Worm (Caenorhabditis elegans) whole organism, L2 larva: Measurements from ENCODE around the gene C10A4.9.

Experiments used
- F13H6.1 ChIP-seq: sonication (generic microtip); optimal IDR thresholded peaks from 2 replicates; lab custom pipeline; 2016; ENCODE audit warnings: missing genetic modification characterization, missing compliant biosample characterization
- R02D3.7 ChIP-seq: fragments of 150-350 bp; optimal IDR thresholded peaks from 2 replicates; lab custom pipeline; 2014; ENCODE audit warnings: missing biosample characterization, missing genetic modification characterization
- ZK546.5 ChIP-seq: sonication (generic microtip); optimal IDR thresholded peaks from 2 replicates; lab custom pipeline; 2017; ENCODE audit warnings: missing biosample characterization, missing genetic modification characterization
- alr-1 ChIP-seq: fragments of 150-350 bp; optimal IDR thresholded peaks from 2 replicates; lab custom pipeline; 2014; ENCODE audit warnings: missing biosample characterization, missing genetic modification characterization
- aly-2 ChIP-seq: fragments of 150-350 bp; optimal IDR thresholded peaks from 2 replicates; lab custom pipeline; 2014; ENCODE audit warnings: missing biosample characterization, missing genetic modification characterization
- ama-1 ChIP-seq: fragments of 150-350 bp; optimal IDR thresholded peaks from 2 replicates; lab custom pipeline; 2018; ENCODE audit warnings: inconsistent platforms
- blmp-1 ChIP-seq: sonication (generic microtip); optimal IDR thresholded peaks from 2 replicates; lab custom pipeline; 2017; ENCODE audit warnings: missing genetic modification characterization, mild to moderate bottlenecking, missing compliant biosample characterization, antibody characterized with exemption, moderate library complexity; ENCODE audit not compliant: insufficient read depth
- ceh-16 ChIP-seq: fragments of 150-350 bp; optimal IDR thresholded peaks from 2 replicates; lab custom pipeline; 2014; ENCODE audit warnings: missing biosample characterization, missing genetic modification characterization
- ceh-82 ChIP-seq: fragments of 150-350 bp; optimal IDR thresholded peaks from 2 replicates; lab custom pipeline; 2014; ENCODE audit warnings: missing biosample characterization, missing genetic modification characterization
- crh-2 ChIP-seq: sonication (generic microtip); optimal IDR thresholded peaks from 2 replicates; lab custom pipeline; 2017; ENCODE audit warnings: missing biosample characterization, missing genetic modification characterization
- dmd-4 ChIP-seq: sonication (generic microtip); optimal IDR thresholded peaks from 2 replicates; lab custom pipeline; 2017; ENCODE audit warnings: missing biosample characterization, missing genetic modification characterization
- egl-27 ChIP-seq: sonication (generic microtip); optimal IDR thresholded peaks from 3 replicates; lab custom pipeline; 2017; ENCODE audit warnings: missing biosample characterization, missing genetic modification reagents, missing genetic modification characterization
- elt-1 ChIP-seq: fragments of 150-350 bp; optimal IDR thresholded peaks from 2 replicates; lab custom pipeline; 2014; ENCODE audit warnings: missing biosample characterization, missing genetic modification characterization
- elt-3 ChIP-seq: sonication (generic microtip); optimal IDR thresholded peaks from 2 replicates; lab custom pipeline; 2017; ENCODE audit warnings: missing biosample characterization, missing genetic modification characterization
- fos-1 ChIP-seq: fragments of 150-350 bp; optimal IDR thresholded peaks from 2 replicates; lab custom pipeline; 2014; ENCODE audit warnings: missing biosample characterization, missing genetic modification characterization
- gmeb-1 ChIP-seq: fragments of 150-350 bp; optimal IDR thresholded peaks from 2 replicates; lab custom pipeline; 2014; ENCODE audit warnings: missing biosample characterization, missing genetic modification characterization
- lin-11 ChIP-seq: fragments of 150-350 bp; sonication (generic microtip); optimal IDR thresholded peaks from 2 replicates; lab custom pipeline; 2014; ENCODE audit warnings: missing biosample characterization, missing genetic modification characterization, inconsistent platforms, mixed read lengths
- lin-13 ChIP-seq: fragments of 150-350 bp; optimal IDR thresholded peaks from 2 replicates; lab custom pipeline; 2014; ENCODE audit warnings: missing biosample characterization, missing genetic modification reagents, missing genetic modification characterization
- lin-39 ChIP-seq: fragments of 150-350 bp; optimal IDR thresholded peaks from 2 replicates; lab custom pipeline; 2014; ENCODE audit warnings: missing biosample characterization, missing genetic modification reagents, missing genetic modification characterization
- lsy-2 ChIP-seq, 2 experiments: fragments of 150-350 bp in 1 of 2; sonication (generic microtip) in 1 of 2; optimal IDR thresholded peaks; 2 replicates each; lab custom pipeline; 2014 to 2017; ENCODE audit warnings: missing biosample characterization in 2 of 2, missing genetic modification characterization in 2 of 2
- mbf-1 ChIP-seq: sonication (generic microtip); optimal IDR thresholded peaks from 2 replicates; lab custom pipeline; 2017; ENCODE audit warnings: missing biosample characterization, missing genetic modification characterization
- nhr-10 ChIP-seq: sonication (generic microtip); optimal IDR thresholded peaks from 2 replicates; lab custom pipeline; 2017; ENCODE audit warnings: missing biosample characterization, missing genetic modification characterization
- nhr-12 ChIP-seq: fragments of 150-350 bp; optimal IDR thresholded peaks from 2 replicates; lab custom pipeline; 2014; ENCODE audit warnings: missing biosample characterization, missing genetic modification characterization
- nhr-129 ChIP-seq: fragments of 150-350 bp; optimal IDR thresholded peaks from 2 replicates; lab custom pipeline; 2014; ENCODE audit warnings: missing biosample characterization, missing genetic modification characterization
- nhr-23 ChIP-seq: fragments of 150-350 bp; optimal IDR thresholded peaks from 2 replicates; lab custom pipeline; 2014; ENCODE audit warnings: missing biosample characterization, missing genetic modification reagents, missing genetic modification characterization
- nhr-25 ChIP-seq: fragments of 150-350 bp; sonication (generic microtip); optimal IDR thresholded peaks from 3 replicates; lab custom pipeline; 2014; ENCODE audit warnings: missing biosample characterization, missing genetic modification characterization
- nhr-6 ChIP-seq: fragments of 150-350 bp; optimal IDR thresholded peaks from 2 replicates; lab custom pipeline; 2014; ENCODE audit warnings: missing biosample characterization, missing genetic modification characterization
- nhr-77 ChIP-seq: fragments of 150-350 bp; optimal IDR thresholded peaks from 2 replicates; lab custom pipeline; 2014; ENCODE audit warnings: missing biosample characterization, missing genetic modification characterization
- peb-1 ChIP-seq: fragments of 150-350 bp; optimal IDR thresholded peaks from 2 replicates; lab custom pipeline; 2014; ENCODE audit warnings: missing biosample characterization, missing genetic modification characterization
- sem-4 ChIP-seq: fragments of 150-350 bp; optimal IDR thresholded peaks from 2 replicates; lab custom pipeline; 2014; ENCODE audit warnings: missing biosample characterization, missing genetic modification reagents, missing genetic modification characterization
- skn-1 ChIP-seq: sonication (generic microtip); optimal IDR thresholded peaks from 2 replicates; lab custom pipeline; 2017; ENCODE audit warnings: missing biosample characterization, missing genetic modification characterization
- sma-3 ChIP-seq: sonication (generic microtip); optimal IDR thresholded peaks from 2 replicates; lab custom pipeline; 2016; ENCODE audit warnings: missing genetic modification reagents, missing genetic modification characterization, missing compliant biosample characterization
- sma-9 ChIP-seq, 2 experiments: fragments of 150-350 bp in 1 of 2; sonication (generic microtip) in 1 of 2; optimal IDR thresholded peaks; 2 replicates each; lab custom pipeline; 2014 to 2016; ENCODE audit warnings: missing genetic modification characterization in 2 of 2, mild to moderate bottlenecking in 1 of 2, missing biosample characterization in 1 of 2, missing compliant biosample characterization in 1 of 2, missing genetic modification reagents in 1 of 2, moderate library complexity in 1 of 2
- unc-39 ChIP-seq: fragments of 150-350 bp; optimal IDR thresholded peaks from 2 replicates; lab custom pipeline; 2014; ENCODE audit warnings: missing biosample characterization, missing genetic modification characterization
- unc-55 ChIP-seq: fragments of 150-350 bp; sonication (generic microtip); optimal IDR thresholded peaks from 3 replicates; lab custom pipeline; 2014; ENCODE audit warnings: missing biosample characterization, missing genetic modification reagents, missing genetic modification characterization
- unc-62 ChIP-seq: fragments of 150-350 bp; optimal IDR thresholded peaks from 2 replicates; lab custom pipeline; 2014; ENCODE audit warnings: missing biosample characterization, missing genetic modification reagents, missing genetic modification characterization
- zag-1 ChIP-seq: fragments of 150-350 bp; optimal IDR thresholded peaks from 2 replicates; lab custom pipeline; 2014; ENCODE audit warnings: missing biosample characterization, missing genetic modification characterization
- ztf-1 ChIP-seq: fragments of 200-800 bp; sonication (Bioruptor generic); conservative IDR thresholded peaks from 2 replicates; pipeline ENCODE4 v1.3.6; 2022; ENCODE audit warnings: missing genetic modification characterization, missing compliant biosample characterization
- ztf-11 ChIP-seq: sonication (generic microtip); optimal IDR thresholded peaks from 2 replicates; lab custom pipeline; 2017; ENCODE audit warnings: missing biosample characterization, missing genetic modification characterization

The C10A4.9 gene

ce11 chrX:7420571-7420970 lies at the start of gene C10A4.9:
C10A4.9 (plus strand) TSS chrX:7420871.
- TF ChIP-seq nhr-12 (tag; lab: Kevin White, UChicago): no peak
- no peak for TF ChIP-seq fos-1 (tag; lab: Kevin White, UChicago)
- no peak for TF ChIP-seq ceh-16 (tag; lab: Kevin White, UChicago)
- TF ChIP-seq F13H6.1: no peak
- no peak for TF ChIP-seq nhr-25 (tag; lab: Kevin White, UChicago)
- no peak for TF ChIP-seq egl-27 (tag; lab: Kevin White, UChicago)
- no peak for TF ChIP-seq ZK546.5
- no peak for TF ChIP-seq lin-39 (tag; lab: Kevin White, UChicago)
- TF ChIP-seq ceh-82 (tag; lab: Kevin White, UChicago): no peak
- no peak for TF ChIP-seq sma-9 (GFP tag; optimal IDR thresholded peaks at IDR 0.05; lab: Kevin White, UChicago)
- no peak for TF ChIP-seq sma-9 (tag; optimal IDR thresholded peaks at IDR 0.05; lab: Kevin White, UChicago)
- TF ChIP-seq nhr-6 (tag; lab: Kevin White, UChicago): no peak
- no peak for TF ChIP-seq unc-62

ce11 chrX:7371945-7372344 lies 48.7 kb upstream of the C10A4.9 start:
- TF ChIP-seq lin-11 (no peak), ceh-82 (tag; lab: Kevin White, UChicago) (no peak), fos-1 (tag; lab: Kevin White, UChicago) (no peak), egl-27 (tag; lab: Kevin White, UChicago) (no peak), R02D3.7 (no peak), mbf-1 (no peak), lin-13 (no peak), elt-1 (no peak), ZK546.5 (no peak), ztf-11 (tag; lab: Kevin White, UChicago) (no peak), blmp-1 (no peak), peb-1 (tag; lab: Kevin White, UChicago) (no peak), nhr-77 (tag; lab: Kevin White, UChicago) (no peak), elt-3 (tag; lab: Kevin White, UChicago) (no peak), nhr-10 (tag; lab: Kevin White, UChicago) (no peak), crh-2 (tag; lab: Kevin White, UChicago) (no peak), nhr-129 (tag; lab: Kevin White, UChicago) (no peak), sem-4 (no peak)

ce11 chrX:7376941-7377340 lies 43.7 kb upstream of the C10A4.9 start, which contains the start of gene npr-8:
npr-8 (plus strand) TSS chrX:7377302.
- no peak for TF ChIP-seq ceh-82 (tag; lab: Kevin White, UChicago)
- TF ChIP-seq zag-1 (tag; lab: Kevin White, UChicago): no peak
- TF ChIP-seq lin-13: no peak
- TF ChIP-seq ZK546.5: no peak
- TF ChIP-seq lsy-2 (tag; optimal IDR thresholded peaks at IDR 0.05; lab: Kevin White, UChicago): no peak
- TF ChIP-seq unc-62: no peak
- TF ChIP-seq unc-39: no peak
- no peak for TF ChIP-seq ceh-16 (tag; lab: Kevin White, UChicago)
- TF ChIP-seq ztf-1 (GFP tag; lab: Robert Waterston, UW): no peak
- TF ChIP-seq egl-27 (tag; lab: Kevin White, UChicago): no peak
- no peak for TF ChIP-seq R02D3.7
- TF ChIP-seq nhr-23: no peak
- no peak for TF ChIP-seq alr-1
- no peak for TF ChIP-seq sem-4
- no peak for TF ChIP-seq dmd-4 (tag; lab: Kevin White, UChicago)
- TF ChIP-seq skn-1 (tag; lab: Kevin White, UChicago): no peak
- TF ChIP-seq lin-11: no peak
- no peak for TF ChIP-seq blmp-1

- no peak for TF ChIP-seq F13H6.1
- no peak for TF ChIP-seq lsy-2 (tag; optimal IDR thresholded peaks at IDR 0.05; lab: Kevin White, UChicago)
- no peak for TF ChIP-seq gmeb-1 (tag; lab: Kevin White, UChicago)
- TF ChIP-seq ceh-82 (tag; lab: Kevin White, UChicago): no peak
- no peak for TF ChIP-seq egl-27 (tag; lab: Kevin White, UChicago)
- TF ChIP-seq nhr-6 (tag; lab: Kevin White, UChicago): no peak
- TF ChIP-seq ztf-11 (tag; lab: Kevin White, UChicago): no peak
- TF ChIP-seq crh-2 (tag; lab: Kevin White, UChicago): no peak
- TF ChIP-seq lin-11: no peak
- no peak for TF ChIP-seq peb-1 (tag; lab: Kevin White, UChicago)
- TF ChIP-seq ama-1 (lab: Kevin White, UChicago): no peak
- no peak for TF ChIP-seq unc-55 (GFP tag; lab: Kevin White, UChicago)
- no peak for TF ChIP-seq sma-9 (GFP tag; optimal IDR thresholded peaks at IDR 0.05; lab: Kevin White, UChicago)
- TF ChIP-seq sma-9 (tag; optimal IDR thresholded peaks at IDR 0.05; lab: Kevin White, UChicago): no peak
- no peak for TF ChIP-seq aly-2
- no peak for TF ChIP-seq nhr-25 (tag; lab: Kevin White, UChicago)
- no peak for TF ChIP-seq nhr-129 (tag; lab: Kevin White, UChicago)
- no peak for TF ChIP-seq ceh-16 (tag; lab: Kevin White, UChicago)
- TF ChIP-seq sma-3 (GFP tag; lab: Kevin White, UChicago): no peak
Observed at ce11 chrX:7378608-7379007, 42.1 kb upstream of the C10A4.9 start.
